Worm (Caenorhabditis elegans): ENCODE data around the gene nhr-168.

- no peak for TF ChIP-seq aha-1 (tag; optimal IDR thresholded peaks at IDR 0.05)
- TF ChIP-seq fkh-10 (GFP tag; optimal IDR thresholded peaks at IDR 0.05), result no peak
- no peak for TF ChIP-seq lin-15B (tag; optimal IDR thresholded peaks at IDR 0.05)
- TF ChIP-seq fkh-4 (tag; optimal IDR thresholded peaks at IDR 0.05; ENCODE audit: borderline replicate concordance), result no peak
- peak; percentile 91 for TF ChIP-seq elt-2 (tag; optimal IDR thresholded peaks at IDR 0.05)
- no peak for TF ChIP-seq lin-39 (tag; optimal IDR thresholded peaks at IDR 0.05)
- TF ChIP-seq ztf-11 (tag; optimal IDR thresholded peaks at IDR 0.05), result no peak
- no peak for TF ChIP-seq egl-27 (tag; optimal IDR thresholded peaks at IDR 0.05)
- TF ChIP-seq nhr-77 (tag; optimal IDR thresholded peaks at IDR 0.05), result no peak
- TF ChIP-seq ama-1 (optimal IDR thresholded peaks at IDR 0.05), result no peak
These were observed 24.1 kb upstream of the nhr-168 start, which contains the start of gene F32H5.1 for ce11 chrV:13357652-13358281.
